Worm (Caenorhabditis elegans) whole organism, young adult: Measurements from ENCODE around the gene F40F8.3.

ENCODE experiments used
- F39B2.1 ChIP-seq: fragments of 200-800 bp; sonication (Bioruptor generic); IDR thresholded peaks from 2 replicates; pipeline ENCODE4 v1.3.6; 2022; ENCODE audit warnings: missing genetic modification reagents, missing genetic modification characterization, missing compliant biosample characterization
- lin-35 ChIP-seq, 3 experiments: fragments of 150-350 bp in 2 of 3; sonication (generic microtip) in 1 of 3; optimal IDR thresholded peaks; 2 replicates each; lab custom pipeline; 2014 to 2018; ENCODE audit warnings: missing biosample characterization in 3 of 3, missing genetic modification characterization in 3 of 3, missing genetic modification reagents in 3 of 3
- tlf-1 ChIP-seq: fragments of 200-800 bp; sonication (Bioruptor generic); optimal IDR thresholded peaks from 2 replicates; lab custom pipeline; 2018; ENCODE audit warnings: mild to moderate bottlenecking, missing genetic modification characterization, missing compliant biosample characterization
- unc-130 ChIP-seq: sonication (generic microtip); optimal IDR thresholded peaks from 2 replicates; lab custom pipeline; 2016; ENCODE audit warnings: missing genetic modification reagents, missing genetic modification characterization, missing compliant biosample characterization

- TF ChIP-seq F39B2.1 (GFP tag; lab: Robert Waterston, UW) (no peak), tlf-1 (GFP tag; lab: Kevin White, UChicago) (no peak), lin-35 (GFP tag; optimal IDR thresholded peaks at IDR 0.05; lab: Kevin White, UChicago) (no peak), unc-130 (GFP tag; lab: Kevin White, UChicago) (no peak)
These were observed 47.4 kb downstream of the F40F8.3 start for ce11 chrII:11176441-11176840.
